Worm (Caenorhabditis elegans): ENCODE results near the gene Y51H4A.936.

- TF ChIP-seq rec-8 (tag; optimal IDR thresholded peaks at IDR 0.05) (no peak), cebp-2 (GFP tag; IDR thresholded peaks at IDR 0.05) (no peak), F49E8.2 (tag; optimal IDR thresholded peaks at IDR 0.05; ENCODE audit: insufficient read depth) (no peak), F39B2.1 (GFP tag; IDR thresholded peaks at IDR 0.05) (no peak), mxl-1 (tag; optimal IDR thresholded peaks at IDR 0.05) (no peak), F10E7.11 (tag; optimal IDR thresholded peaks at IDR 0.05) (no peak), F57C9.4 (tag; optimal IDR thresholded peaks at IDR 0.05) (no peak)
Measured at ce11 chrIV:16622522-16622921, 6.7 kb upstream of the Y51H4A.936 start.

Data from whole organism, young adult.